Worm (Caenorhabditis elegans) whole organism, L1 larva: ENCODE data around the gene K05G3.1.
"Not testable (repeated sequence)": the region's sequence is repeated elsewhere in the genome, so short reads cannot be mapped to it uniquely, and the experiment has no call there.

Experiments
- C16A3.4 ChIP-seq: fragments of 150-350 bp; optimal IDR thresholded peaks from 2 replicates; lab custom pipeline; 2014; ENCODE audit warnings: missing biosample characterization, missing genetic modification characterization
- F16B12.6 ChIP-seq: fragments of 150-350 bp; optimal IDR thresholded peaks from 2 replicates; lab custom pipeline; 2014; ENCODE audit warnings: missing biosample characterization, missing genetic modification characterization
- Y116A8C.19 ChIP-seq: sonication (generic microtip); optimal IDR thresholded peaks from 2 replicates; lab custom pipeline; 2016; ENCODE audit warnings: missing compliant biosample characterization, missing genetic modification characterization, borderline replicate concordance
- alr-1 ChIP-seq: fragments of 200-800 bp; sonication (Bioruptor generic); optimal IDR thresholded peaks from 2 replicates; lab custom pipeline; 2018; ENCODE audit warnings: borderline replicate concordance, mild to moderate bottlenecking, missing genetic modification characterization, missing compliant biosample characterization
- ceh-63 ChIP-seq: fragments of 200-800 bp; sonication (Bioruptor generic); optimal IDR thresholded peaks from 2 replicates; lab custom pipeline; 2018; ENCODE audit warnings: mild to moderate bottlenecking, missing genetic modification characterization, missing compliant biosample characterization
- ceh-82 ChIP-seq, 3 experiments: fragments of 150-350 bp in 1 of 3; sonication (generic microtip) in 2 of 3; optimal IDR thresholded peaks; 2 replicates each; lab custom pipeline; 2014 to 2017; ENCODE audit warnings: missing biosample characterization in 3 of 3, missing genetic modification characterization in 3 of 3
- ceh-90 ChIP-seq: sonication (generic microtip); optimal IDR thresholded peaks from 2 replicates; lab custom pipeline; 2016; ENCODE audit warnings: missing genetic modification characterization, missing compliant biosample characterization
- dpl-1 ChIP-seq, 3 experiments: fragments of 150-350 bp in 2 of 3; sonication (generic microtip) in 1 of 3; optimal IDR thresholded peaks; 2 replicates each; lab custom pipeline; 2014 to 2017; ENCODE audit warnings: missing biosample characterization in 3 of 3, missing genetic modification characterization in 3 of 3, missing genetic modification reagents in 3 of 3
- egl-13 ChIP-seq: sonication (generic microtip); optimal IDR thresholded peaks from 2 replicates; lab custom pipeline; 2016; ENCODE audit warnings: missing genotype, missing genetic modification reagents, missing genetic modification characterization, missing compliant biosample characterization
- egl-27 ChIP-seq, 2 experiments: fragments of 150-350 bp in 1 of 2; sonication (generic microtip); optimal IDR thresholded peaks; 3 replicates each; lab custom pipeline; 2017 to 2018; ENCODE audit warnings: missing biosample characterization in 2 of 2, missing genetic modification characterization in 2 of 2, missing genetic modification reagents in 2 of 2
- elt-2 ChIP-seq: sonication (generic microtip); optimal IDR thresholded peaks from 2 replicates; lab custom pipeline; 2016; ENCODE audit warnings: missing genetic modification characterization, mild to moderate bottlenecking, inconsistent platforms, missing compliant biosample characterization, missing genetic modification reagents
- elt-3 ChIP-seq, 6 experiments: fragments of 150-350 bp in 1 of 6; sonication (generic microtip); optimal IDR thresholded peaks; 2 replicates each; lab custom pipeline; 2017 to 2018; ENCODE audit warnings: missing biosample characterization in 6 of 6, missing genetic modification characterization in 6 of 6, inconsistent platforms in 1 of 6
- fkh-4 ChIP-seq: sonication (generic microtip); optimal IDR thresholded peaks from 2 replicates; lab custom pipeline; 2016; ENCODE audit warnings: missing compliant biosample characterization, missing genetic modification characterization, borderline replicate concordance
- grh-1 ChIP-seq: fragments of 200-800 bp; sonication (Bioruptor generic); IDR thresholded peaks from 2 replicates; pipeline ENCODE4 v1.3.6; 2022; ENCODE audit warnings: missing genetic modification reagents, missing genetic modification characterization, missing compliant biosample characterization
- hlh-17 ChIP-seq: fragments of 200-800 bp; sonication (Bioruptor generic); optimal IDR thresholded peaks from 2 replicates; lab custom pipeline; 2018; ENCODE audit warnings: missing genetic modification characterization, mild to moderate bottlenecking, missing compliant biosample characterization, moderate library complexity, borderline replicate concordance
- hlh-4 ChIP-seq: sonication (generic microtip); optimal IDR thresholded peaks from 2 replicates; lab custom pipeline; 2016; ENCODE audit warnings: mild to moderate bottlenecking, missing genetic modification characterization, missing compliant biosample characterization
- hpl-2 ChIP-seq: fragments of 150-350 bp; optimal IDR thresholded peaks from 2 replicates; lab custom pipeline; 2014; ENCODE audit warnings: missing biosample characterization, missing genetic modification reagents, missing genetic modification characterization
- jun-1 ChIP-seq: fragments of 150-350 bp; optimal IDR thresholded peaks from 2 replicates; lab custom pipeline; 2014; ENCODE audit warnings: missing biosample characterization, missing genetic modification reagents, missing genetic modification characterization
- lin-15B ChIP-seq: fragments of 150-350 bp; sonication (generic microtip); optimal IDR thresholded peaks from 3 replicates; lab custom pipeline; 2014; ENCODE audit warnings: missing biosample characterization, missing genetic modification characterization
- lin-35 ChIP-seq, 2 experiments: fragments of 150-350 bp; optimal IDR thresholded peaks; 2 replicates each; lab custom pipeline; 2014; ENCODE audit warnings: missing biosample characterization in 2 of 2, missing genetic modification characterization in 2 of 2, missing genetic modification reagents in 2 of 2
- lin-39 ChIP-seq: fragments of 150-350 bp; optimal IDR thresholded peaks from 2 replicates; lab custom pipeline; 2014; ENCODE audit warnings: missing biosample characterization, missing genetic modification reagents, missing genetic modification characterization
- lsy-2 ChIP-seq, 2 experiments: fragments of 150-350 bp; optimal IDR thresholded peaks; 2 replicates each; lab custom pipeline; 2014; ENCODE audit warnings: missing biosample characterization in 2 of 2, missing genetic modification characterization in 2 of 2
- mab-9 ChIP-seq: fragments of 200-800 bp; sonication (Bioruptor generic); IDR thresholded peaks from 2 replicates; pipeline ENCODE4 v1.3.6; 2022; ENCODE audit warnings: missing genetic modification reagents, missing genetic modification characterization, missing compliant biosample characterization
- mef-2 ChIP-seq: fragments of 150-350 bp; optimal IDR thresholded peaks from 2 replicates; lab custom pipeline; 2014; ENCODE audit warnings: missing biosample characterization, missing genetic modification characterization
- nhr-237 ChIP-seq: fragments of 150-350 bp; optimal IDR thresholded peaks from 2 replicates; lab custom pipeline; 2014; ENCODE audit warnings: missing biosample characterization, missing genetic modification characterization
- nhr-47 ChIP-seq: sonication (generic microtip); optimal IDR thresholded peaks from 2 replicates; lab custom pipeline; 2016; ENCODE audit warnings: mild to moderate bottlenecking, missing genetic modification characterization, moderate library complexity, missing compliant biosample characterization
- nhr-71 ChIP-seq: sonication (generic microtip); optimal IDR thresholded peaks from 2 replicates; lab custom pipeline; 2016; ENCODE audit warnings: mild to moderate bottlenecking, missing genetic modification characterization, moderate library complexity, missing compliant biosample characterization
- nhr-77 ChIP-seq: fragments of 150-350 bp; optimal IDR thresholded peaks from 2 replicates; lab custom pipeline; 2014; ENCODE audit warnings: missing biosample characterization, missing genetic modification characterization
- pax-3 ChIP-seq: fragments of 200-800 bp; sonication (Bioruptor generic); optimal IDR thresholded peaks from 2 replicates; lab custom pipeline; 2018; ENCODE audit warnings: mild to moderate bottlenecking, missing genetic modification characterization, moderate library complexity, missing compliant biosample characterization
- pqm-1 ChIP-seq: sonication (generic microtip); optimal IDR thresholded peaks from 3 replicates; lab custom pipeline; 2017; ENCODE audit warnings: missing biosample characterization, missing genetic modification characterization
- rnt-1 ChIP-seq: sonication (generic microtip); optimal IDR thresholded peaks from 2 replicates; lab custom pipeline; 2016; ENCODE audit warnings: mild to moderate bottlenecking, missing genetic modification characterization, moderate library complexity, missing compliant biosample characterization
- snpc-4 ChIP-seq: fragments of 150-350 bp; optimal IDR thresholded peaks from 2 replicates; lab custom pipeline; 2014; ENCODE audit warnings: missing biosample characterization, missing genetic modification characterization
- sptf-1 ChIP-seq: fragments of 150-350 bp; optimal IDR thresholded peaks from 2 replicates; lab custom pipeline; 2014; ENCODE audit warnings: missing biosample characterization, missing genetic modification characterization
- sup-37 ChIP-seq: fragments of 200-800 bp; sonication (Bioruptor generic); optimal IDR thresholded peaks from 2 replicates; lab custom pipeline; 2018; ENCODE audit warnings: mild to moderate bottlenecking, missing genetic modification characterization, missing compliant biosample characterization
- tlp-1 ChIP-seq: fragments of 150-350 bp; optimal IDR thresholded peaks from 2 replicates; lab custom pipeline; 2014; ENCODE audit warnings: missing biosample characterization, missing genetic modification characterization
- unc-130 ChIP-seq: fragments of 150-350 bp; optimal IDR thresholded peaks from 2 replicates; lab custom pipeline; 2017; ENCODE audit warnings: missing biosample characterization, missing genetic modification characterization, inconsistent platforms
- unc-98 ChIP-seq: fragments of 200-800 bp; sonication (Bioruptor generic); IDR thresholded peaks from 2 replicates; pipeline ENCODE4 v1.3.6; 2022; ENCODE audit warnings: missing genetic modification characterization, missing compliant biosample characterization
- xbp-1 ChIP-seq: sonication (generic microtip); optimal IDR thresholded peaks from 2 replicates; lab custom pipeline; 2016; ENCODE audit warnings: missing genetic modification characterization, missing compliant biosample characterization
- ztf-11 ChIP-seq, 2 experiments: sonication (generic microtip); optimal IDR thresholded peaks; 2 replicates each; lab custom pipeline; 2016 to 2017; ENCODE audit warnings: missing genetic modification characterization in 2 of 2, missing biosample characterization in 1 of 2, missing compliant biosample characterization in 1 of 2

K05G3.1 gene

ce11 chrX:16501032-16501431, at the start of gene K05G3.1:
Gene K05G3.1 (plus strand): TSS chrX:16501332.
- TF ChIP-seq hlh-4 (tag; lab: Kevin White, UChicago) (no peak), hpl-2 (GFP tag; lab: Kevin White, UChicago) (no peak), elt-3 (tag; optimal IDR thresholded peaks at IDR 0.05; lab: Kevin White, UChicago) (no peak), nhr-237 (tag; lab: Kevin White, UChicago) (no peak), sptf-1 (tag; lab: Kevin White, UChicago) (no peak), fkh-4 (tag; lab: Kevin White, UChicago) (no peak), hlh-17 (GFP tag; lab: Kevin White, UChicago) (no peak), unc-98 (GFP tag; lab: Robert Waterston, UW) (no peak), jun-1 (tag; lab: Kevin White, UChicago) (no peak), Y116A8C.19 (tag; lab: Kevin White, UChicago) (no peak), ceh-82 (tag; optimal IDR thresholded peaks at IDR 0.05; lab: Kevin White, UChicago) (no peak), lsy-2 (tag; optimal IDR thresholded peaks at IDR 0.05; lab: Kevin White, UChicago) (no peak), xbp-1 (tag; lab: Kevin White, UChicago) (no peak), tlp-1 (tag; lab: Kevin White, UChicago) (no peak), ceh-63 (GFP tag; lab: Kevin White, UChicago) (no peak), egl-27 (tag; optimal IDR thresholded peaks at IDR 0.05; lab: Kevin White, UChicago) (no peak), nhr-77 (no peak), nhr-47 (tag; lab: Kevin White, UChicago) (no peak), alr-1 (no peak)

ce11 chrX:16451642-16452041, 49.5 kb upstream of the K05G3.1 start, which contains the start of gene F38E9.4:
Gene F38E9.4 (plus strand): TSS chrX:16451942.
- TF ChIP-seq Y116A8C.19 (tag; lab: Kevin White, UChicago); lin-35 (GFP tag; optimal IDR thresholded peaks at IDR 0.05; lab: Kevin White, UChicago); grh-1 (GFP tag; lab: Robert Waterston, UW): not testable (repeated sequence)

- TF ChIP-seq pax-3 (tag; lab: Kevin White, UChicago) (no peak), nhr-77 (no peak), rnt-1 (no peak), mef-2 (tag; lab: Kevin White, UChicago) (no peak), elt-2 (tag; lab: Kevin White, UChicago) (peak; percentile 69)
Measured at ce11 chrX:16456659-16457058, 44.5 kb upstream of the K05G3.1 start, which contains the start of gene nas-39. Gene nas-39 (plus strand): TSS chrX:16456927.

ce11 chrX:16457113-16457512, 44.0 kb upstream of the K05G3.1 start:
- TF ChIP-seq ceh-90 (tag; lab: Kevin White, UChicago), result no peak
- TF ChIP-seq rnt-1, result peak; percentile 38
- TF ChIP-seq nhr-71 (tag; lab: Kevin White, UChicago), result peak; percentile 3

- TF ChIP-seq pqm-1 (no peak), hpl-2 (GFP tag; lab: Kevin White, UChicago) (no peak), lin-15B (no peak), F16B12.6 (tag; lab: Kevin White, UChicago) (no peak), sptf-1 (tag; lab: Kevin White, UChicago) (no peak), ztf-11 (tag; optimal IDR thresholded peaks at IDR 0.05; lab: Kevin White, UChicago) (no peak), mef-2 (tag; lab: Kevin White, UChicago) (no peak), mab-9 (GFP tag; lab: Robert Waterston, UW) (no peak), egl-27 (tag; optimal IDR thresholded peaks at IDR 0.05; lab: Kevin White, UChicago) (no peak), C16A3.4 (tag; lab: Kevin White, UChicago) (no peak), unc-130 (tag; lab: Kevin White, UChicago) (no peak), ceh-82 (tag; optimal IDR thresholded peaks at IDR 0.05; lab: Kevin White, UChicago) (no peak), hlh-4 (tag; lab: Kevin White, UChicago) (no peak), elt-2 (tag; lab: Kevin White, UChicago) (no peak), dpl-1 (GFP tag; optimal IDR thresholded peaks at IDR 0.05; lab: Kevin White, UChicago) (no peak), sup-37 (no peak), snpc-4 (no peak), lin-39 (tag; lab: Kevin White, UChicago) (no peak), egl-13 (tag; lab: Kevin White, UChicago) (no peak)
Measured at ce11 chrX:16461319-16461718, 39.8 kb upstream of the K05G3.1 start.
